Worm (Caenorhabditis elegans): Measurements from ENCODE around the gene B0310.2.

The B0310.2 gene

DNA sequence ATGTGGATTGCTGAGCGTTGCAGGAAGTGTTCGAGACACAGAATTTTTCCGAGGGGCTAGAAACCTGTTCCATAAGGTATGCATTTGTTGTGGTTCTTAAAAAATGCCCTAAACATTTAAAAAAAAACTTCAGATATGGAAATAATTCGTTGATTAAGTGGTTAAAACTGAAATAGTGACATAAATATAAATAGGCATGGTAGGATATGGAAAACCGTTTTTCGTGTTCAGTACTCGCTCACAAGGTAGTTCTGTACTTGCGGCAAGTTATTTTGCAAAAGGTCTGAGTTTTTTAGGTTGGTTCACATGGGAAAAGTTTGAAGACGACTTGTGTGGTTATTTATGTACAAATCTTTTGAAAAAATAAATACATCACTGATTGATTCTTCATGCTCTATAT is 14.1 kb upstream of the B0310.2 start, which contains the start of gene B0310.3:
Gene B0310.3 (minus strand): TSS at position 101 of the 400 bp plus-strand sequence.
- TF ChIP-seq ceh-8 (GFP tag; optimal IDR thresholded peaks at IDR 0.05) (no peak), mef-2 (tag; optimal IDR thresholded peaks at IDR 0.05) (no peak), nhr-47 (tag; optimal IDR thresholded peaks at IDR 0.05) (no peak), zag-1 (tag; optimal IDR thresholded peaks at IDR 0.05) (no peak), hlh-4 (tag; optimal IDR thresholded peaks at IDR 0.05) (no peak), pax-3 (tag; optimal IDR thresholded peaks at IDR 0.05) (no peak), ceh-82 (tag; optimal IDR thresholded peaks at IDR 0.05) (no peak), nhr-237 (tag; optimal IDR thresholded peaks at IDR 0.05) (no peak), alr-1 (tag; optimal IDR thresholded peaks at IDR 0.05; ENCODE audit: borderline replicate concordance) (no peak), ceh-90 (tag; optimal IDR thresholded peaks at IDR 0.05) (no peak), nhr-85 (tag) (no peak), ceh-63 (GFP tag; optimal IDR thresholded peaks at IDR 0.05) (no peak), ama-1 (optimal IDR thresholded peaks at IDR 0.05) (no peak), nhr-12 (tag; optimal IDR thresholded peaks at IDR 0.05) (no peak), zip-4 (GFP tag; optimal IDR thresholded peaks at IDR 0.05) (no peak), dpl-1 (GFP tag; optimal IDR thresholded peaks at IDR 0.05) (no peak), ets-5 (GFP tag; IDR thresholded peaks at IDR 0.05) (no peak), Y116A8C.19 (tag; optimal IDR thresholded peaks at IDR 0.05; ENCODE audit: borderline replicate concordance) (no peak), nhr-71 (tag; optimal IDR thresholded peaks at IDR 0.05) (no peak), C34B4.2 (tag; optimal IDR thresholded peaks at IDR 0.05) (no peak)

DNA sequence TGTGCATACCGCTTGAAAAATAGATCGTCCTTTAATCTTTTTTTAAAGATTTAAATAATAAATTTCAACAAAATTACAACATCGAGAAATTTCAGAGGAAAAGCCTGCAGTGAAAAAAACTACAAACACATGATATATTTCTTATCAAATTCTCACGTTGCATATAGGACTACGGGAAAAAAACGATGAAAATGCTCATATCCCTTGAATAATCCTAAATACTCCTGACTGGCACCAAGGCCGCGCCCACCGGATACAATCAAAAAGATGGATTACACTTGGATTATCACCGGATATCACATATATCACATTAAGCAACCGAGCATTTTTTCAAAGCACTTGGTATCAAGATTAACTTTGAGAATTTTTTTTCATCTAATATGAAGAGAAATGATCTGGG is 7.3 kb upstream of the B0310.2 start:
- TF ChIP-seq ceh-82 (tag; optimal IDR thresholded peaks at IDR 0.05) = no peak
- TF ChIP-seq unc-30 (tag; optimal IDR thresholded peaks at IDR 0.05) = no peak
- peak; percentile 63 for TF ChIP-seq fkh-8 (tag; optimal IDR thresholded peaks at IDR 0.05)
- peak; percentile 32 for TF ChIP-seq dsc-1 (tag; optimal IDR thresholded peaks at IDR 0.05)
- no peak for TF ChIP-seq nhr-12 (tag; optimal IDR thresholded peaks at IDR 0.05)
- no peak for TF ChIP-seq lir-3 (tag; optimal IDR thresholded peaks at IDR 0.05; ENCODE audit: poor library complexity)
- no peak for TF ChIP-seq egl-27 (tag; optimal IDR thresholded peaks at IDR 0.05)
- no peak for TF ChIP-seq tbx-2 (tag; optimal IDR thresholded peaks at IDR 0.05)
- no peak for TF ChIP-seq sox-4 (tag; optimal IDR thresholded peaks at IDR 0.05)
- no peak for TF ChIP-seq pqm-1 (tag; optimal IDR thresholded peaks at IDR 0.05)
- no peak for TF ChIP-seq unc-62 (GFP tag; optimal IDR thresholded peaks at IDR 0.05)
- no peak for TF ChIP-seq ztf-11 (tag; optimal IDR thresholded peaks at IDR 0.05)
- TF ChIP-seq fkh-10 (GFP tag; optimal IDR thresholded peaks at IDR 0.05) = no peak
- no peak for TF ChIP-seq sptf-1 (tag; optimal IDR thresholded peaks at IDR 0.05)
- no peak for TF ChIP-seq nhr-85 (tag)

DNA sequence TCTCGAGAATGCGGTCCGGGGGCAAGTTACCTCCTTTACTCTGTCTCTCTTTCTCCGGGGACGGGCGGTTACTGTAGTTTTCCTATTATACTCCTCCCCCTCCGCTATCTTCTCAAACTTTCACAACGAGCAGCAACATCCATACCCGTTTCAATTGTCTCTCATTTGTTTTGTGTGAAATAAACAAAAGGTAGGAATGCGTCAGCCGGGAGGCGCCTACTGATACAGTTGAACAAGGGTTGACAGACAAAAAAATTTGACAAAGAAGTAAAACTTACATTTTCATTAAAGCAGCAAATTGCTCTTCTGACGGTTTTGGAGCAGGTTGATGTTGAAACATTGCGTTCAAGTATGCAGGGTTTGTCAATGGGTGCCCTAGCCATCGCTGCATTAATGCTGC is 1.7 kb downstream of the B0310.2 start:
- TF ChIP-seq efl-3 (GFP tag; optimal IDR thresholded peaks at IDR 0.05) (no peak), F16B12.6 (tag; optimal IDR thresholded peaks at IDR 0.05) (no peak), isw-1 (GFP tag; IDR thresholded peaks at IDR 0.05) (no peak), elt-2 (tag; optimal IDR thresholded peaks at IDR 0.05) (no peak), lin-39 (tag; optimal IDR thresholded peaks at IDR 0.05) (no peak), swsn-7 (tag; optimal IDR thresholded peaks at IDR 0.05) (no peak), hpl-2 (GFP tag; optimal IDR thresholded peaks at IDR 0.05) (no peak), blmp-1 (tag; optimal IDR thresholded peaks at IDR 0.05) (peak; percentile 18), efl-1 (optimal IDR thresholded peaks at IDR 0.05) (no peak), efl-1 (GFP tag; optimal IDR thresholded peaks at IDR 0.05 in 1 of 2) (peak in 1 of 2 experiments; percentile 28), nhr-28 (tag; optimal IDR thresholded peaks at IDR 0.05) (no peak), fkh-4 (tag; optimal IDR thresholded peaks at IDR 0.05; ENCODE audit: borderline replicate concordance) (no peak), egl-27 (tag; optimal IDR thresholded peaks at IDR 0.05) (no peak), elt-3 (tag; optimal IDR thresholded peaks at IDR 0.05) (peak in 1 of 6 experiments; percentile 0), lsy-2 (tag; optimal IDR thresholded peaks at IDR 0.05) (peak in 1 of 2 experiments; percentile 6)

Data from whole organism, L1 larva.